Fruit fly (Drosophila melanogaster) whole organism, prepupa: ENCODE measurements around the gene CG2059.

Experiments used
- Blimp-1 ChIP-seq: fragments of 200-800 bp; sonication (Bioruptor generic); optimal IDR thresholded peaks from 3 replicates; lab custom pipeline; 2017; ENCODE audit warnings: missing biosample characterization, missing genetic modification characterization, mild to moderate bottlenecking, moderate library complexity, missing genetic modification reagents
- CG10669 ChIP-seq: fragments of 200-800 bp; sonication (Bioruptor generic); optimal IDR thresholded peaks from 3 replicates; lab custom pipeline; 2018; ENCODE audit warnings: missing biosample characterization, mild to moderate bottlenecking, missing genetic modification characterization, moderate library complexity
- CG3032 ChIP-seq: fragments of 200-800 bp; optimal IDR thresholded peaks from 2 replicates; lab custom pipeline; 2019; ENCODE audit warnings: missing biosample characterization, mild to moderate bottlenecking, missing genetic modification characterization, moderate library complexity
- Eip75B ChIP-seq: fragments of 200-800 bp; sonication (Bioruptor generic); optimal IDR thresholded peaks from 3 replicates; lab custom pipeline; 2016; ENCODE audit warnings: missing biosample characterization, missing genetic modification characterization
- Sox102F ChIP-seq: fragments of 200-800 bp; sonication (Bioruptor generic); optimal IDR thresholded peaks from 2 replicates; lab custom pipeline; 2016; ENCODE audit warnings: missing biosample characterization, mild to moderate bottlenecking, missing genetic modification characterization
- achi ChIP-seq: fragments of 200-800 bp; sonication (Bioruptor generic); optimal IDR thresholded peaks from 3 replicates; lab custom pipeline; 2016; ENCODE audit warnings: missing biosample characterization, missing genetic modification characterization
- dsx ChIP-seq: fragments of 200-800 bp; optimal IDR thresholded peaks from 3 replicates; lab custom pipeline; 2019; ENCODE audit warnings: missing biosample characterization, mild to moderate bottlenecking, missing genetic modification characterization, moderate library complexity; ENCODE audit not compliant: poor library complexity, severe bottlenecking
- lz ChIP-seq: fragments of 200-800 bp; sonication (Bioruptor generic); optimal IDR thresholded peaks from 3 replicates; lab custom pipeline; 2016; ENCODE audit warnings: missing biosample characterization, missing genetic modification characterization
- net ChIP-seq: fragments of 200-800 bp; sonication (Bioruptor generic); optimal IDR thresholded peaks from 3 replicates; lab custom pipeline; 2016; ENCODE audit warnings: missing biosample characterization, missing genetic modification characterization
- pdm3 ChIP-seq: fragments of 200-800 bp; sonication (Bioruptor generic); optimal IDR thresholded peaks from 3 replicates; lab custom pipeline; 2016; ENCODE audit warnings: missing biosample characterization, missing genetic modification characterization

dm6 chrX:7336121-7336961, 50.2 kb downstream of the CG2059 start:
- TF ChIP-seq CG10669 (GFP tag; lab: Kevin White, UChicago) (peak; percentile 72), net (GFP tag; lab: Kevin White, UChicago) (peak; percentile 62), CG3032 (tag; lab: Kevin White, UChicago) (peak; percentile 71), dsx (GFP tag; lab: Kevin White, UChicago) (no peak), Eip75B (GFP tag; lab: Kevin White, UChicago) (peak; percentile 60), lz (GFP tag; lab: Kevin White, UChicago) (peak; percentile 14), Blimp-1 (GFP tag; lab: Kevin White, UChicago) (no peak), Sox102F (GFP tag; lab: Kevin White, UChicago) (peak; percentile 1), pdm3 (GFP tag; lab: Kevin White, UChicago) (peak; percentile 80), achi (GFP tag; lab: Kevin White, UChicago) (peak; percentile 67)
